Worm (Caenorhabditis elegans): Measurements from ENCODE around the gene ZK688.1.

Gene ZK688.1

ce11 chrIII:7937548-7937947 lies 28.2 kb downstream of the ZK688.1 start, which contains the start of gene C29E4.10:
C29E4.10 (plus strand) TSS chrIII:7937848.
- TF ChIP-seq unc-55 (GFP tag; optimal IDR thresholded peaks at IDR 0.05) = no peak

- no peak for TF ChIP-seq Y55F3AM.14 (GFP tag; optimal IDR thresholded peaks at IDR 0.05)
- TF ChIP-seq blmp-1 (tag; optimal IDR thresholded peaks at IDR 0.05; ENCODE audit: insufficient read depth) = no peak
- peak; percentile 42 for TF ChIP-seq nhr-21 (tag; optimal IDR thresholded peaks at IDR 0.05)
- TF ChIP-seq fos-1 (tag; optimal IDR thresholded peaks at IDR 0.05) = no peak
- TF ChIP-seq sma-9 (GFP tag; optimal IDR thresholded peaks at IDR 0.05) = peak; percentile 58
- no peak for TF ChIP-seq sma-9 (tag; optimal IDR thresholded peaks at IDR 0.05)
- TF ChIP-seq egl-27 (tag; optimal IDR thresholded peaks at IDR 0.05) = no peak
- no peak for TF ChIP-seq unc-62 (GFP tag; optimal IDR thresholded peaks at IDR 0.05)
- TF ChIP-seq nhr-11 (tag; optimal IDR thresholded peaks at IDR 0.05) = no peak
- no peak for TF ChIP-seq dmd-4 (tag; optimal IDR thresholded peaks at IDR 0.05)
- TF ChIP-seq nhr-12 (tag; optimal IDR thresholded peaks at IDR 0.05) = no peak
- no peak for TF ChIP-seq alr-1 (tag; optimal IDR thresholded peaks at IDR 0.05)
- TF ChIP-seq snpc-4 (tag; optimal IDR thresholded peaks at IDR 0.05) = no peak
- no peak for TF ChIP-seq ztf-11 (tag; optimal IDR thresholded peaks at IDR 0.05)
- no peak for TF ChIP-seq nhr-6 (tag; optimal IDR thresholded peaks at IDR 0.05)
- TF ChIP-seq elt-3 (tag; optimal IDR thresholded peaks at IDR 0.05) = no peak
- peak; percentile 60 for TF ChIP-seq nhr-25 (tag; optimal IDR thresholded peaks at IDR 0.05)
- peak; percentile 46 for TF ChIP-seq F13H6.1 (tag; optimal IDR thresholded peaks at IDR 0.05)
- TF ChIP-seq R02D3.7 (tag; optimal IDR thresholded peaks at IDR 0.05) = peak; percentile 20
- no peak for TF ChIP-seq peb-1 (tag; optimal IDR thresholded peaks at IDR 0.05)
- TF ChIP-seq aly-2 (tag; optimal IDR thresholded peaks at IDR 0.05) = no peak
- TF ChIP-seq C34F6.9 (tag; optimal IDR thresholded peaks at IDR 0.05) = peak; percentile 81
- TF ChIP-seq nhr-10 (tag; optimal IDR thresholded peaks at IDR 0.05) = no peak
- no peak for TF ChIP-seq mbf-1 (tag; optimal IDR thresholded peaks at IDR 0.05)
- peak; percentile 51 to 88 for TF ChIP-seq lsy-2 (tag; optimal IDR thresholded peaks at IDR 0.05)
- no peak for TF ChIP-seq zag-1 (tag; optimal IDR thresholded peaks at IDR 0.05)
- no peak for TF ChIP-seq ceh-16 (tag; optimal IDR thresholded peaks at IDR 0.05)
- no peak for TF ChIP-seq nhr-23 (tag; optimal IDR thresholded peaks at IDR 0.05)
- no peak for TF ChIP-seq elt-1 (tag; optimal IDR thresholded peaks at IDR 0.05)
- no peak for TF ChIP-seq ztf-1 (GFP tag; conservative IDR thresholded peaks at IDR 0.05)
- TF ChIP-seq ceh-82 (tag; optimal IDR thresholded peaks at IDR 0.05) = no peak
- TF ChIP-seq sem-4 (tag; optimal IDR thresholded peaks at IDR 0.05) = no peak
- TF ChIP-seq crh-2 (tag; optimal IDR thresholded peaks at IDR 0.05) = peak; percentile 49
- TF ChIP-seq mab-5 (tag; optimal IDR thresholded peaks at IDR 0.05) = peak; percentile 56
- TF ChIP-seq nhr-77 (tag; optimal IDR thresholded peaks at IDR 0.05) = peak; percentile 30
- no peak for TF ChIP-seq skn-1 (tag; optimal IDR thresholded peaks at IDR 0.05)
- TF ChIP-seq unc-39 (tag; optimal IDR thresholded peaks at IDR 0.05) = no peak
- peak; percentile 64 for TF ChIP-seq nhr-129 (tag; optimal IDR thresholded peaks at IDR 0.05)
- peak; percentile 68 for TF ChIP-seq lin-13 (GFP tag; optimal IDR thresholded peaks at IDR 0.05)
- peak; percentile 70 for TF ChIP-seq lin-11 (tag; optimal IDR thresholded peaks at IDR 0.05)
- no peak for TF ChIP-seq mdl-1 (tag; optimal IDR thresholded peaks at IDR 0.05)
- no peak for TF ChIP-seq lin-39 (tag; optimal IDR thresholded peaks at IDR 0.05)
- TF ChIP-seq ama-1 (optimal IDR thresholded peaks at IDR 0.05) = peak; percentile 31
- TF ChIP-seq unc-55 (GFP tag; optimal IDR thresholded peaks at IDR 0.05) = peak; percentile 86
- TF ChIP-seq sma-3 (GFP tag; optimal IDR thresholded peaks at IDR 0.05) = peak; percentile 61
- no peak for TF ChIP-seq ZK546.5 (tag; optimal IDR thresholded peaks at IDR 0.05)
- TF ChIP-seq nhr-237 (tag; optimal IDR thresholded peaks at IDR 0.05) = no peak
- no peak for TF ChIP-seq ztf-4 (tag; optimal IDR thresholded peaks at IDR 0.05)
- TF ChIP-seq gmeb-1 (tag; optimal IDR thresholded peaks at IDR 0.05) = peak; percentile 97
Measured at ce11 chrIII:7940819-7941218, 31.5 kb downstream of the ZK688.1 start, which contains the start of gene C29E4.12. C29E4.12 (plus strand) TSS chrIII:7941151.

All from whole organism, L2 larva.